Fruit fly (Drosophila melanogaster) whole organism, embryonic: ENCODE measurements around the gene CG11726.

Experiments used
- Bgb ChIP-seq: fragments of 200-800 bp; sonication (Bioruptor generic); IDR thresholded peaks from 2 replicates; pipeline ENCODE4 v1.3.6; 2022; ENCODE audit warnings: missing biosample characterization, missing genetic modification characterization; ENCODE audit not compliant: partially characterized antibody
- CG1024 ChIP-seq: fragments of 200-800 bp; sonication (Bioruptor generic); IDR thresholded peaks from 2 replicates; pipeline ENCODE4 v1.3.6; 2022; ENCODE audit warnings: missing biosample characterization, missing genetic modification characterization
- CG10654 ChIP-seq: fragments of 200-800 bp; sonication (Bioruptor generic); optimal IDR thresholded peaks from 2 replicates; lab custom pipeline; 2016; ENCODE audit warnings: missing biosample characterization, missing genetic modification characterization
- CG11504 ChIP-seq: fragments of 200-800 bp; sonication (Bioruptor generic); optimal IDR thresholded peaks from 3 replicates; lab custom pipeline; 2019; ENCODE audit warnings: missing biosample characterization, mild to moderate bottlenecking, missing genetic modification characterization, moderate library complexity
- CG1233 ChIP-seq: fragments of 200-800 bp; sonication (Bioruptor generic); optimal IDR thresholded peaks from 4 replicates; lab custom pipeline; 2018; ENCODE audit warnings: missing biosample characterization, mild to moderate bottlenecking, missing genetic modification characterization
- CG13287 ChIP-seq: fragments of 200-800 bp; sonication (Bioruptor generic); IDR thresholded peaks from 2 replicates; pipeline ENCODE4 v1.3.6; 2022; ENCODE audit warnings: missing biosample characterization, missing genetic modification characterization; ENCODE audit not compliant: partially characterized antibody
- CG13775 ChIP-seq: fragments of 200-800 bp; sonication (Bioruptor generic); optimal IDR thresholded peaks from 3 replicates; lab custom pipeline; 2017; ENCODE audit warnings: missing biosample characterization, mild to moderate bottlenecking, missing genetic modification characterization
- CG17186 ChIP-seq: fragments of 200-800 bp; sonication (Bioruptor generic); optimal IDR thresholded peaks from 3 replicates; lab custom pipeline; 2017; ENCODE audit warnings: missing biosample characterization, missing genetic modification reagents, missing genetic modification characterization
- CG18262 ChIP-seq: fragments of 200-800 bp; optimal IDR thresholded peaks from 3 replicates; lab custom pipeline; 2019; ENCODE audit warnings: missing biosample characterization, mild to moderate bottlenecking, missing genetic modification characterization, moderate library complexity
- CG18764 ChIP-seq: fragments of 200-800 bp; sonication (Bioruptor generic); optimal IDR thresholded peaks from 3 replicates; lab custom pipeline; 2016; ENCODE audit warnings: missing biosample characterization, missing genetic modification characterization
- CG2129 ChIP-seq: fragments of 200-800 bp; sonication (Bioruptor generic); IDR thresholded peaks from 2 replicates; pipeline ENCODE4 v1.3.6; 2022; ENCODE audit warnings: missing biosample characterization, missing genetic modification characterization; ENCODE audit not compliant: partially characterized antibody
- CG2875 ChIP-seq: fragments of 200-800 bp; sonication (Bioruptor generic); optimal IDR thresholded peaks from 2 replicates; lab custom pipeline; 2017; ENCODE audit warnings: missing biosample characterization, mild to moderate bottlenecking, missing genetic modification characterization, missing genetic modification reagents
- CG32532 ChIP-seq: fragments of 200-800 bp; sonication (Bioruptor generic); IDR thresholded peaks from 2 replicates; pipeline ENCODE4 v1.3.6; 2022; ENCODE audit warnings: missing biosample characterization, missing genetic modification characterization
- CG32772 ChIP-seq: fragments of 200-800 bp; sonication (Bioruptor generic); IDR thresholded peaks from 2 replicates; pipeline ENCODE4 v1.3.6; 2022; ENCODE audit warnings: missing biosample characterization, missing genetic modification characterization
- CG33557 ChIP-seq: fragments of 200-800 bp; sonication (Bioruptor generic); optimal IDR thresholded peaks from 2 replicates; lab custom pipeline; 2019; ENCODE audit warnings: missing biosample characterization, mild to moderate bottlenecking, missing genetic modification characterization, moderate library complexity
- CG3407 ChIP-seq: fragments of 200-800 bp; sonication (Bioruptor generic); optimal IDR thresholded peaks from 2 replicates; lab custom pipeline; 2018; ENCODE audit warnings: missing biosample characterization, mild to moderate bottlenecking, missing genetic modification characterization
- CG34376 ChIP-seq: fragments of 200-800 bp; sonication (Bioruptor generic); optimal IDR thresholded peaks from 2 replicates; lab custom pipeline; 2018; ENCODE audit warnings: missing biosample characterization, mild to moderate bottlenecking, missing genetic modification characterization
- CG42726 ChIP-seq: fragments of 200-800 bp; sonication (Bioruptor generic); IDR thresholded peaks from 2 replicates; pipeline ENCODE4 v1.3.6; 2022; ENCODE audit warnings: missing biosample characterization, missing genetic modification characterization; ENCODE audit not compliant: partially characterized antibody
- CG4328 ChIP-seq: fragments of 200-800 bp; sonication (Bioruptor generic); optimal IDR thresholded peaks from 3 replicates; lab custom pipeline; 2017; ENCODE audit warnings: missing biosample characterization, missing genetic modification reagents, missing genetic modification characterization
- CG4404 ChIP-seq: fragments of 200-800 bp; sonication (Bioruptor generic); IDR thresholded peaks from 2 replicates; pipeline ENCODE4 v1.3.6; 2022; ENCODE audit warnings: missing biosample characterization, missing genetic modification characterization
- CG6272 ChIP-seq: fragments of 200-800 bp; sonication (Bioruptor generic); IDR thresholded peaks from 2 replicates; pipeline ENCODE4 v1.3.6; 2022; ENCODE audit warnings: missing biosample characterization, missing genetic modification characterization
- CG7839 ChIP-seq: fragments of 200-800 bp; sonication (Bioruptor generic); optimal IDR thresholded peaks from 3 replicates; lab custom pipeline; 2018; ENCODE audit warnings: missing biosample characterization, mild to moderate bottlenecking, missing genetic modification characterization, moderate library complexity
- CG7928 ChIP-seq: fragments of 200-800 bp; sonication (Bioruptor generic); optimal IDR thresholded peaks from 2 replicates; lab custom pipeline; 2017; ENCODE audit warnings: missing biosample characterization, mild to moderate bottlenecking, missing genetic modification characterization
- CG8924 ChIP-seq: fragments of 200-800 bp; optimal IDR thresholded peaks from 3 replicates; lab custom pipeline; 2019; ENCODE audit warnings: missing biosample characterization, mild to moderate bottlenecking, missing genetic modification characterization, moderate library complexity
- CG9437 ChIP-seq: fragments of 200-800 bp; sonication (Bioruptor generic); optimal IDR thresholded peaks from 2 replicates; lab custom pipeline; 2018; ENCODE audit warnings: missing biosample characterization, mild to moderate bottlenecking, missing genetic modification characterization
- D19A ChIP-seq: fragments of 200-800 bp; optimal IDR thresholded peaks from 3 replicates; lab custom pipeline; 2019; ENCODE audit warnings: missing biosample characterization, mild to moderate bottlenecking, missing genetic modification characterization, moderate library complexity
- Doc2 ChIP-seq: fragments of 200-800 bp; sonication (Bioruptor generic); IDR thresholded peaks from 2 replicates; pipeline ENCODE4 v1.3.6; 2022; ENCODE audit warnings: missing biosample characterization, missing genetic modification characterization
- Dref ChIP-seq: fragments of 200-800 bp; sonication (Bioruptor generic); IDR thresholded peaks from 2 replicates; pipeline ENCODE4 v1.3.6; 2022; ENCODE audit warnings: missing biosample characterization, missing genetic modification characterization
- HmgD ChIP-seq: fragments of 200-800 bp; sonication (Bioruptor generic); optimal IDR thresholded peaks from 3 replicates; lab custom pipeline; 2016; ENCODE audit warnings: missing biosample characterization, missing genetic modification characterization
- Mad ChIP-seq: fragments of 200-800 bp; sonication (Bioruptor generic); optimal IDR thresholded peaks from 2 replicates; lab custom pipeline; 2016; ENCODE audit warnings: missing biosample characterization, missing genetic modification characterization
- Max ChIP-seq: fragments of 200-800 bp; sonication (Bioruptor generic); optimal IDR thresholded peaks from 2 replicates; lab custom pipeline; 2016; ENCODE audit warnings: missing biosample characterization, mild to moderate bottlenecking, missing genetic modification characterization
- NC2α ChIP-seq: fragments of 200-800 bp; sonication (Bioruptor generic); optimal IDR thresholded peaks from 2 replicates; lab custom pipeline; 2016; ENCODE audit warnings: missing biosample characterization, missing genetic modification characterization
- Nf-YC ChIP-seq: fragments of 200-800 bp; optimal IDR thresholded peaks from 3 replicates; lab custom pipeline; 2019; ENCODE audit warnings: missing biosample characterization, mild to moderate bottlenecking, missing genetic modification characterization, moderate library complexity
- Six4 ChIP-seq: fragments of 200-800 bp; sonication (Bioruptor generic); optimal IDR thresholded peaks from 2 replicates; lab custom pipeline; 2016; ENCODE audit warnings: missing biosample characterization, missing genetic modification characterization
- Spps ChIP-seq: fragments of 200-800 bp; sonication (Bioruptor generic); optimal IDR thresholded peaks from 2 replicates; lab custom pipeline; 2018; ENCODE audit warnings: missing biosample characterization, mild to moderate bottlenecking, missing genetic modification characterization
- bab2 ChIP-seq: fragments of 200-800 bp; sonication (Bioruptor generic); optimal IDR thresholded peaks from 2 replicates; lab custom pipeline; 2016; ENCODE audit warnings: missing biosample characterization, missing genetic modification characterization
- br ChIP-seq: fragments of >200 bp; optimal IDR thresholded peaks from 2 replicates; lab custom pipeline; 2017
- cato ChIP-seq: fragments of 200-800 bp; sonication (Bioruptor generic); optimal IDR thresholded peaks from 2 replicates; lab custom pipeline; 2016; ENCODE audit warnings: missing biosample characterization, missing genetic modification characterization, borderline replicate concordance
- dimm ChIP-seq: fragments of 200-800 bp; sonication (Bioruptor generic); IDR thresholded peaks from 2 replicates; pipeline ENCODE4 v1.3.6; 2022; ENCODE audit warnings: missing biosample characterization, missing genetic modification characterization
- dpn ChIP-seq, 2 experiments: fragments of 200-800 bp; sonication (Bioruptor generic); optimal IDR thresholded peaks; 3 replicates each; lab custom pipeline; 2016; ENCODE audit warnings: missing biosample characterization in 2 of 2, missing genetic modification characterization in 2 of 2
- emc ChIP-seq: fragments of 200-800 bp; sonication (Bioruptor generic); optimal IDR thresholded peaks from 2 replicates; lab custom pipeline; 2016; ENCODE audit warnings: missing biosample characterization, missing genetic modification characterization
- gcm2 ChIP-seq: fragments of 200-800 bp; sonication (Bioruptor generic); optimal IDR thresholded peaks from 2 replicates; lab custom pipeline; 2016; ENCODE audit warnings: missing biosample characterization, missing genetic modification characterization
- kay ChIP-seq: fragments of 200-800 bp; sonication (Bioruptor generic); optimal IDR thresholded peaks from 2 replicates; lab custom pipeline; 2016; ENCODE audit warnings: missing biosample characterization, missing genetic modification characterization
- knrl ChIP-seq: fragments of 200-800 bp; sonication (Bioruptor generic); IDR thresholded peaks from 3 replicates; pipeline ENCODE4 v1.3.6; 2022; ENCODE audit warnings: missing biosample characterization, missing genetic modification characterization; ENCODE audit not compliant: partially characterized antibody
- lilli ChIP-seq: fragments of 200-800 bp; sonication (Bioruptor generic); optimal IDR thresholded peaks from 3 replicates; lab custom pipeline; 2016; ENCODE audit warnings: missing biosample characterization, missing genetic modification characterization
- maf-S ChIP-seq: fragments of 200-800 bp; sonication (Bioruptor generic); optimal IDR thresholded peaks from 2 replicates; lab custom pipeline; 2016; ENCODE audit warnings: missing biosample characterization, missing genetic modification characterization
- pho ChIP-seq: fragments of 200-800 bp; sonication (Bioruptor generic); optimal IDR thresholded peaks from 2 replicates; lab custom pipeline; 2016; ENCODE audit warnings: missing biosample characterization, missing genetic modification characterization
- schlank ChIP-seq: fragments of 200-800 bp; sonication (Bioruptor generic); optimal IDR thresholded peaks from 2 replicates; lab custom pipeline; 2018; ENCODE audit warnings: missing biosample characterization, mild to moderate bottlenecking, missing genetic modification characterization
- tin ChIP-seq: fragments of 200-800 bp; sonication (Bioruptor generic); optimal IDR thresholded peaks from 3 replicates; lab custom pipeline; 2016; ENCODE audit warnings: missing biosample characterization, missing genetic modification characterization
- twi ChIP-seq: fragments of 200-800 bp; optimal IDR thresholded peaks from 2 replicates; lab custom pipeline; 2019; ENCODE audit warnings: missing biosample characterization, mild to moderate bottlenecking, missing genetic modification characterization, moderate library complexity
- vvl ChIP-seq: fragments of 200-800 bp; sonication (Bioruptor generic); IDR thresholded peaks from 2 replicates; pipeline ENCODE4 v1.3.6; 2022; ENCODE audit warnings: missing biosample characterization, missing genetic modification characterization

CG11726 gene

dm6 chr3L:11354298-11354757, 40.2 kb upstream of the CG11726 start (continued):
- TF ChIP-seq lilli (GFP tag; lab: Kevin White, UChicago) (peak; percentile 39), CG7928 (GFP tag; lab: Kevin White, UChicago) (peak; percentile 59), CG17186 (peak; percentile 72), CG9437 (GFP tag; lab: Kevin White, UChicago) (peak; percentile 24), NC2α (GFP tag; lab: Kevin White, UChicago) (peak; percentile 47), CG32772 (GFP tag; lab: Robert Waterston, UW) (no peak), CG32532 (GFP tag; lab: Robert Waterston, UW) (peak; percentile 18; the same call in 1 of the 2 replicates), kay (GFP tag; lab: Kevin White, UChicago) (peak; percentile 48), CG8924 (tag; lab: Kevin White, UChicago) (peak; percentile 82), CG7839 (peak; percentile 59), CG4404 (GFP tag; lab: Robert Waterston, UW) (no peak), CG13287 (GFP tag; lab: Robert Waterston, UW) (no peak), gcm2 (GFP tag; lab: Kevin White, UChicago) (peak; percentile 58), CG10654 (peak; percentile 55), Six4 (GFP tag; lab: Kevin White, UChicago) (peak; percentile 42), dpn (GFP tag; optimal IDR thresholded peaks at IDR 0.05; lab: Kevin White, UChicago) (peak; percentile 23 to 40), CG6272 (GFP tag; lab: Robert Waterston, UW) (no peak), Spps (tag; lab: Kevin White, UChicago) (peak; percentile 43), CG11504 (peak; percentile 72), dimm (GFP tag; lab: Robert Waterston, UW) (no peak), vvl (GFP tag; lab: Robert Waterston, UW) (peak; percentile 71), CG1024 (GFP tag; lab: Robert Waterston, UW) (no peak; the same call in 1 of the 2 replicates), CG42726 (GFP tag; lab: Robert Waterston, UW) (no peak), knrl (no peak), br (lab: Kevin White, UChicago) (no peak), twi (peak; percentile 45), CG3407 (GFP tag; lab: Kevin White, UChicago) (peak; percentile 85), Doc2 (no peak), CG34376 (GFP tag; lab: Kevin White, UChicago) (peak; percentile 54), Mad (GFP tag; lab: Kevin White, UChicago) (peak; percentile 23), CG2875 (GFP tag; lab: Kevin White, UChicago) (peak; percentile 83), CG33557 (GFP tag; lab: Kevin White, UChicago) (peak; percentile 79), cato (GFP tag; lab: Kevin White, UChicago) (peak; percentile 41), CG1233 (GFP tag; lab: Kevin White, UChicago) (peak; percentile 87), CG13775 (peak; percentile 44), CG18262 (peak; percentile 67), Dref (GFP tag; lab: Robert Waterston, UW) (no peak), CG2129 (no peak), HmgD (GFP tag; lab: Kevin White, UChicago) (no peak), emc (GFP tag; lab: Kevin White, UChicago) (no peak), Nf-YC (peak; percentile 17), tin (GFP tag; lab: Kevin White, UChicago) (no peak), CG4328 (GFP tag; lab: Kevin White, UChicago) (peak; percentile 34), D19A (tag; lab: Kevin White, UChicago) (peak; percentile 43), maf-S (GFP tag; lab: Kevin White, UChicago) (peak; percentile 43), pho (GFP tag; lab: Kevin White, UChicago) (peak; percentile 23), CG18764 (peak; percentile 60), bab2 (GFP tag; lab: Kevin White, UChicago) (peak; percentile 68), schlank (tag; lab: Kevin White, UChicago) (peak; percentile 67), Max (GFP tag; lab: Kevin White, UChicago) (peak; percentile 36), Bgb (GFP tag; lab: Robert Waterston, UW) (no peak)
